Worm (Caenorhabditis elegans) whole organism, L4 larva: Measurements from ENCODE around the gene F48G7.8.

Source experiments
- D1046.2 ChIP-seq: fragments of 200-800 bp; sonication (Bioruptor generic); IDR thresholded peaks from 2 replicates; pipeline ENCODE4 v1.3.6; 2022; ENCODE audit warnings: missing genetic modification characterization, missing compliant biosample characterization
- ZK546.5 ChIP-seq, 2 experiments: sonication (generic microtip); optimal IDR thresholded peaks; 2 replicates each; lab custom pipeline; 2017; ENCODE audit warnings: missing biosample characterization in 2 of 2, missing genetic modification characterization in 2 of 2
- aha-1 ChIP-seq: fragments of 150-350 bp; peaks from one replicate; lab custom pipeline; 2014; ENCODE audit warnings: missing biosample characterization, missing genetic modification characterization
- fos-1 ChIP-seq: fragments of 150-350 bp; optimal IDR thresholded peaks from 2 replicates; lab custom pipeline; 2014; ENCODE audit warnings: missing biosample characterization, missing genetic modification characterization
- lin-15B ChIP-seq: fragments of 150-350 bp; sonication (generic microtip); optimal IDR thresholded peaks from 3 replicates; lab custom pipeline; 2014; ENCODE audit warnings: missing biosample characterization, missing genetic modification characterization
- lin-39 ChIP-seq: fragments of 150-350 bp; optimal IDR thresholded peaks from 2 replicates; lab custom pipeline; 2014; ENCODE audit warnings: missing biosample characterization, missing genetic modification reagents, missing genetic modification characterization
- lir-3 ChIP-seq: sonication (generic microtip); optimal IDR thresholded peaks from 2 replicates; lab custom pipeline; 2016; ENCODE audit warnings: mild to moderate bottlenecking, missing genetic modification characterization, missing compliant biosample characterization
- mep-1 ChIP-seq: fragments of 150-350 bp; sonication (generic microtip); optimal IDR thresholded peaks from 3 replicates; lab custom pipeline; 2014; ENCODE audit warnings: missing biosample characterization, missing genetic modification characterization

DNA sequence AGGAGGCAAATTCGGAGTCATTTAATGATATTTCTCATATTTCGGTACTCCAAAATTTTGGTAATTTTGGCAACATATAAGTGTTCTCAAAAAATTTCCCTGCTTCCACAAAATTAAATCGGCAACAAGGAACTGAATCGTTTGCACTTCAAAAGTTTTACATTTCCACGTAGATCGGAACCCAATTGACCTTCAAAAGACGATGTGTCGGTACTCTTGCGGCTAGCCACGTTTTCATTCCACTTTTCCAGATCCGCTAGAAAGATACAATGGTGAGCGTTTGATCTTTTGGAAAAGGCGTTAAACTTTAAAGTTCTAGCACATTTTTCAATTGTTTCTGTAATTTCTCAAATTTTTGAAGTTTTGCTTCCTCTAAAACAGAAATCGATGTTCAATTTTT lies 30.6 kb downstream of the F48G7.8 start:
- TF ChIP-seq aha-1 (no peak), lir-3 (no peak), ZK546.5 (tag; optimal IDR thresholded peaks at IDR 0.05; lab: Kevin White, UChicago) (no peak), mep-1 (no peak), fos-1 (tag; lab: Kevin White, UChicago) (no peak), lin-15B (no peak), lin-39 (tag; lab: Kevin White, UChicago) (no peak), D1046.2 (GFP tag; lab: Robert Waterston, UW) (no peak)
